Worm (Caenorhabditis elegans): ENCODE results near the gene twk-11.

Gene twk-11

DNA sequence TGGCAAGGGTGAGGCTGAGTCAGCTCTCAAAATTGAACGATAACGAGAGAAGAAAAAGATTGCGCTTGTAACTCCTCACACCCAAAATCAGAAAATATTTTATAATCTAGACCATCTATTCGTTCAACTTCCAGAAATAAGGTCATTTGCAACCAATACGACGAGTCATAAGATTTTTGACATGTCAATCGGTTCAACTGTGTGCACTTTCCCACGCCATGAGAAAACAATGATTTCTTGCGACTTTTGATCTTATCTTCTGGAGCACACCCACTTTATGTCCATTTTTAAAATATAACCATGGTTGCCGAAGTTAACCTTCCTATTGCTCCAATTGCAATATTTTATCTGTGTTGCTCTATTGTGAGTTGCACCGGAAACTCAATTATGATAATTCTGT is 19.3 kb downstream of the twk-11 start, which contains the start of gene srsx-32:
Gene srsx-32 (plus strand): TSS at position 301 of the 400 bp plus-strand sequence.
- TF ChIP-seq drap-1 (GFP tag; optimal IDR thresholded peaks at IDR 0.05) (no peak), tbx-8 (GFP tag; optimal IDR thresholded peaks at IDR 0.05) (no peak), elt-3 (tag; optimal IDR thresholded peaks at IDR 0.05) (no peak), ztf-11 (tag; optimal IDR thresholded peaks at IDR 0.05) (no peak), mls-2 (tag; optimal IDR thresholded peaks at IDR 0.05) (no peak), lsy-2 (tag; optimal IDR thresholded peaks at IDR 0.05) (no peak), sptf-1 (tag; optimal IDR thresholded peaks at IDR 0.05) (no peak), ces-1 (GFP tag; optimal IDR thresholded peaks at IDR 0.05) (no peak), nhr-28 (tag; optimal IDR thresholded peaks at IDR 0.05) (no peak), unc-120 (tag; optimal IDR thresholded peaks at IDR 0.05; ENCODE audit: poor library complexity, severe bottlenecking) (no peak)

DNA sequence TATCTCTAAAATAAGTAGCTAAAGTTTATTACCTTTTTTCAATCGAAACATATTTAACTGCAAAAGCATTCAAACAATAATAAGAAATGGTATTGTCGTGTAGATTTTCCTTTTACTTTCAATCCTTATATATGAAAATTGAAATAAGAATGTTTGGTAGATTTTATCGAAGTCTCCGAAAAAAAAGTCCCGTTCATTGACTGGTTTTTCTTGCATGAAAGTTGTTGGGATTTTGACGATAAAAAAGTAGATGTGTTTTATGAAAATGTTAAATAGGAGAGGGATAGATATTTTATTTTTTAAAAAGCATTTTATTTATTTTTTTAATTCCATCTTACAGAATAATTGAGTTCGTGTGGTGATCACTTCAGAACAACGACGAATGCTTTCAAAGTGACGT is 20.5 kb downstream of the twk-11 start, which contains the start of gene C33G8.13:
Gene C33G8.13 (minus strand): TSS at position 101 of the 400 bp plus-strand sequence.
- TF ChIP-seq tbx-8 (GFP tag; optimal IDR thresholded peaks at IDR 0.05): no peak
- TF ChIP-seq nhr-76 (tag; optimal IDR thresholded peaks at IDR 0.05): no peak
- TF ChIP-seq nhr-28 (tag; optimal IDR thresholded peaks at IDR 0.05): no peak
- TF ChIP-seq ham-2 (GFP tag; optimal IDR thresholded peaks at IDR 0.05): no peak
- TF ChIP-seq elt-1 (tag; optimal IDR thresholded peaks at IDR 0.05; ENCODE audit: borderline replicate concordance, insufficient read depth): no peak
- TF ChIP-seq pha-4 (tag; optimal IDR thresholded peaks at IDR 0.05): no peak
- no peak for TF ChIP-seq lin-32 (GFP tag; optimal IDR thresholded peaks at IDR 0.05)
- no peak for TF ChIP-seq ceh-43 (GFP tag; optimal IDR thresholded peaks at IDR 0.05)
- TF ChIP-seq blmp-1 (tag; optimal IDR thresholded peaks at IDR 0.05): no peak
- no peak for TF ChIP-seq sem-2 (GFP tag; optimal IDR thresholded peaks at IDR 0.05)
- no peak for TF ChIP-seq M03D4.4 (tag; optimal IDR thresholded peaks at IDR 0.05)

DNA sequence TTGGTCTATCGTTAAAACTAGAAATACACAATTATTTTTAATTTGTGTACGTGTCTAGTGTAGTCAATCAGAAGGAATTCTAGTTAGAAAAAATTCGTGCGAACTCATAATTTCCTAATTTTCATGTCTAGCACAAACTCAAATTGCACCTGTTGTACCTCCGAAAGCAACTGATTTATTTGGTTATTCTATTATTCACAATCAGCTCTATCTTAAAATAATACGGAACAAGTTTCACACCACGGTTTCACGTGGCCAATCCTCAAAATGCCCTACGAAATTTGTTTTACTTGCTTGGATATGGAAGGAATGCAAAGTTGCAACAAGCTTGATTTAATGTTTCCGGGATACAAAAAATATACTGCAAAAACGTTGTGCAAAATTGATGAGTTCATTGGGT is 23.8 kb downstream of the twk-11 start, which contains the start of gene srw-127:
Gene srw-127 (plus strand): TSS at position 301 of the 400 bp plus-strand sequence.
- no peak for TF ChIP-seq ceh-43 (GFP tag; optimal IDR thresholded peaks at IDR 0.05)
- no peak for TF ChIP-seq ceh-83 (GFP tag; optimal IDR thresholded peaks at IDR 0.05)
- TF ChIP-seq zip-8 (tag; optimal IDR thresholded peaks at IDR 0.05): no peak
- no peak for TF ChIP-seq hlh-1 (tag; optimal IDR thresholded peaks at IDR 0.05)

DNA sequence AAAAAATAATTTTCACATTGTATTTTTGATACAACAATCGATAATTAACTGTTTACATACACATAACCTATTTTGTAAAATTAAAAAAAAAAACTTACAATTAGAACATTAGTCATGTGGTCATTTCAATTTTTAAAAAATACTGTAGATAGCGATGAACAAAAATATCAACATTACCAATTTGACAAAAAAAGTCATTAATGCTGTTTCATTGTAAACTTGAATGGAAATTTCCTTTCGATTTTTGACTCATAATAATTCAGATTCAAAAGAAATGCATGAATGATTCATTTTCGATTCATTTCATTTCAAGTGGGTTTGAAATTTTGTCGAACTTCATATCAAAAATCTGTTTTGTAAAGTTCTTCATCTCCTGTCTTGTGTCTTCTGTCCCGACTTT is 26.9 kb downstream of the twk-11 start, which contains the start of gene C33G8.2:
Gene C33G8.2 (plus strand): TSS at position 301 of the 400 bp plus-strand sequence.
- no peak for TF ChIP-seq sem-2 (GFP tag; optimal IDR thresholded peaks at IDR 0.05)

DNA sequence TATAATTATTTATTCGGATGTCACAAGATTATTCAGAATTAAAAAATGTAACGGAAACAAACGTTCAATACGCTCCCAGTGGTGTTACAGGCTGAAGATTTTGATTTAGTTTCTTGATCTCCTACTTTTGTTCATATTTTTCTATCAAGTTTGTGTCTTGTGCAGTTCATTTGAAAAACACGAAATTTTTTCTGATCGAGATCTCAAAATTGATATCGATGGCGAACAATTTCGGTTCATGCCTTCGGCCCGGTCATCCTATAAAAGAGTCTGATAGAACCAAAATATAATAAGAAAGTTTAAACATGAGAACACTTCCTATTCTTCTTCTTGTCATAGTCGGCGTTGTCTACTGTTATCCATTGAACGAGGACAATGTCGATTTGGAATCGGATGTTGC is 29.1 kb downstream of the twk-11 start, which contains the start of gene drd-10:
Gene drd-10 (plus strand): TSS at position 301 of the 400 bp plus-strand sequence.
- TF ChIP-seq snpc-4 (tag; optimal IDR thresholded peaks at IDR 0.05) (no peak), unc-120 (tag; optimal IDR thresholded peaks at IDR 0.05; ENCODE audit: poor library complexity, severe bottlenecking) (no peak), pha-4 (tag; optimal IDR thresholded peaks at IDR 0.05) (no peak), mls-2 (tag; optimal IDR thresholded peaks at IDR 0.05) (no peak), tbx-8 (GFP tag; optimal IDR thresholded peaks at IDR 0.05) (no peak), sptf-1 (tag; optimal IDR thresholded peaks at IDR 0.05) (no peak), ces-1 (GFP tag; optimal IDR thresholded peaks at IDR 0.05) (no peak), sem-2 (GFP tag; optimal IDR thresholded peaks at IDR 0.05) (no peak), ceh-83 (GFP tag; optimal IDR thresholded peaks at IDR 0.05) (no peak), ham-2 (GFP tag; optimal IDR thresholded peaks at IDR 0.05) (no peak), drap-1 (GFP tag; optimal IDR thresholded peaks at IDR 0.05) (no peak), lsy-2 (tag; optimal IDR thresholded peaks at IDR 0.05) (no peak), elt-1 (tag; optimal IDR thresholded peaks at IDR 0.05; ENCODE audit: borderline replicate concordance, insufficient read depth) (no peak), nhr-28 (tag; optimal IDR thresholded peaks at IDR 0.05) (no peak), flh-1 (GFP tag; optimal IDR thresholded peaks at IDR 0.05) (no peak)

DNA sequence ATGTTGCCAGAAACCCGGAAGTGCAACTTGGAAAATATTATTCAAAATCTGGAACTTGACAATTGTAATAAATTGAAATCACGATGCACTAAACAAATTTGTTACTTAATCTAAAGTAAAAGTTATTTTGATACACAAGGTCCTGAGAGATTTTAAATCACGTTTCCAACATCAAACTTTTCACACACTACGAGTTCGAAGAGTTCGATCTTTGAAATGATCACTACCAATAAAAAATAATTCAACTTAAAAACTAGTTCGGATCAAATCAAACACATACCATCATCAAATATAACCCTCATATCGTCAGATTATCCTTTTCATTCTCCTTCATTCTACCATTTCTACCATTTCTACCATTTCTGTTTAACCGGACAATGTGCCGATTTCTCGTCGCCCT is 30.4 kb downstream of the twk-11 start, which contains the start of gene spig-10:
Gene spig-10 (plus strand): TSS at position 301 of the 400 bp plus-strand sequence.
- TF ChIP-seq hlh-1 (tag; optimal IDR thresholded peaks at IDR 0.05) (no peak), sem-2 (GFP tag; optimal IDR thresholded peaks at IDR 0.05) (no peak), ces-1 (GFP tag; optimal IDR thresholded peaks at IDR 0.05) (no peak), flh-1 (GFP tag; optimal IDR thresholded peaks at IDR 0.05) (no peak), ceh-39 (tag; optimal IDR thresholded peaks at IDR 0.05) (no peak), lsy-2 (tag; optimal IDR thresholded peaks at IDR 0.05) (no peak), unc-39 (tag; optimal IDR thresholded peaks at IDR 0.05) (no peak), snpc-4 (tag; optimal IDR thresholded peaks at IDR 0.05) (no peak), unc-62 (GFP tag; optimal IDR thresholded peaks at IDR 0.05) (no peak), nhr-12 (tag; optimal IDR thresholded peaks at IDR 0.05) (no peak), lin-32 (GFP tag; optimal IDR thresholded peaks at IDR 0.05) (no peak), sptf-1 (tag; optimal IDR thresholded peaks at IDR 0.05) (no peak), ceh-83 (GFP tag; optimal IDR thresholded peaks at IDR 0.05) (no peak), drap-1 (GFP tag; optimal IDR thresholded peaks at IDR 0.05) (no peak), elt-3 (tag; optimal IDR thresholded peaks at IDR 0.05) (no peak), ham-2 (GFP tag; optimal IDR thresholded peaks at IDR 0.05) (no peak), pha-4 (tag; optimal IDR thresholded peaks at IDR 0.05) (no peak), mab-5 (tag; optimal IDR thresholded peaks at IDR 0.05) (no peak), ceh-43 (GFP tag; optimal IDR thresholded peaks at IDR 0.05) (no peak)

All from whole organism, mixed stage, embryonic.